Worm (Caenorhabditis elegans) whole organism, young adult: Measurements from ENCODE around the gene flp-23.

ENCODE experiments used
- B0019.2 ChIP-seq: fragments of 200-800 bp; sonication (Bioruptor generic); conservative IDR thresholded peaks from 2 replicates; pipeline ENCODE4 v1.3.6; 2022; ENCODE audit warnings: missing genetic modification reagents, missing genetic modification characterization, missing compliant biosample characterization
- B0035.1 ChIP-seq: sonication (generic microtip); optimal IDR thresholded peaks from 2 replicates; lab custom pipeline; 2016; ENCODE audit warnings: missing genetic modification characterization, mild to moderate bottlenecking, missing compliant biosample characterization, missing genotype, missing genetic modification reagents
- B0336.3 ChIP-seq: fragments of 200-800 bp; sonication (Bioruptor generic); IDR thresholded peaks from 2 replicates; pipeline ENCODE4 v1.3.6; 2022; ENCODE audit warnings: missing genetic modification characterization, missing compliant biosample characterization
- F23B12.7 ChIP-seq: sonication (generic microtip); optimal IDR thresholded peaks from 2 replicates; lab custom pipeline; 2017; ENCODE audit warnings: missing genetic modification characterization, mild to moderate bottlenecking, missing compliant biosample characterization, antibody characterized with exemption, moderate library complexity; ENCODE audit not compliant: insufficient read depth
- F49E8.2 ChIP-seq: sonication (generic microtip); optimal IDR thresholded peaks from 3 replicates; lab custom pipeline; 2017; ENCODE audit warnings: missing genetic modification characterization, mild to moderate bottlenecking, missing compliant biosample characterization, antibody characterized with exemption, moderate library complexity; ENCODE audit not compliant: insufficient read depth
- F52B5.7 ChIP-seq: sonication (generic microtip); optimal IDR thresholded peaks from 2 replicates; lab custom pipeline; 2016; ENCODE audit warnings: mild to moderate bottlenecking, missing genetic modification characterization, missing compliant biosample characterization
- F57A8.1 ChIP-seq: fragments of 200-800 bp; sonication (Bioruptor generic); optimal IDR thresholded peaks from 2 replicates; lab custom pipeline; 2018; ENCODE audit warnings: mild to moderate bottlenecking, missing genetic modification characterization, moderate library complexity, missing compliant biosample characterization
- T07F8.4 ChIP-seq: sonication (generic microtip); optimal IDR thresholded peaks from 2 replicates; lab custom pipeline; 2016; ENCODE audit warnings: mild to moderate bottlenecking, missing genetic modification characterization, moderate library complexity, missing compliant biosample characterization
- T26A5.8 ChIP-seq: sonication (generic microtip); optimal IDR thresholded peaks from 2 replicates; lab custom pipeline; 2016; ENCODE audit warnings: missing genetic modification characterization, missing compliant biosample characterization
- Y53F4B.3 ChIP-seq: fragments of 200-800 bp; sonication (Bioruptor generic); IDR thresholded peaks from 2 replicates; pipeline ENCODE4 v1.3.6; 2022; ENCODE audit warnings: missing genetic modification reagents, missing genetic modification characterization, missing compliant biosample characterization
- Y56A3A.18 ChIP-seq: fragments of 200-800 bp; sonication (Bioruptor generic); IDR thresholded peaks from 2 replicates; pipeline ENCODE4 v1.3.6; 2022; ENCODE audit warnings: missing genetic modification reagents, missing genetic modification characterization, missing compliant biosample characterization
- Y67H2A.10 ChIP-seq: fragments of 200-800 bp; sonication (Bioruptor generic); conservative IDR thresholded peaks from 2 replicates; pipeline ENCODE4 v1.3.6; 2022; ENCODE audit warnings: missing genetic modification reagents, missing genetic modification characterization, missing compliant biosample characterization
- aptf-2 ChIP-seq: fragments of 200-800 bp; sonication (Bioruptor generic); conservative IDR thresholded peaks from 2 replicates; pipeline ENCODE4 v1.3.6; 2022; ENCODE audit warnings: missing genetic modification reagents, missing genetic modification characterization, missing compliant biosample characterization
- aptf-3 ChIP-seq: fragments of 200-800 bp; sonication (Bioruptor generic); IDR thresholded peaks from 2 replicates; pipeline ENCODE4 v1.3.6; 2022; ENCODE audit warnings: missing genetic modification characterization, missing compliant biosample characterization
- atf-7 ChIP-seq: sonication (generic microtip); optimal IDR thresholded peaks from 2 replicates; lab custom pipeline; 2017; ENCODE audit warnings: mild to moderate bottlenecking, missing genetic modification characterization, missing compliant biosample characterization
- attf-3 ChIP-seq: fragments of 200-800 bp; sonication (Bioruptor generic); conservative IDR thresholded peaks from 2 replicates; pipeline ENCODE4 v1.3.6; 2022; ENCODE audit warnings: missing genetic modification reagents, missing genetic modification characterization, missing compliant biosample characterization
- attf-5 ChIP-seq: fragments of 200-800 bp; sonication (Bioruptor generic); optimal IDR thresholded peaks from 2 replicates; lab custom pipeline; 2018; ENCODE audit warnings: mild to moderate bottlenecking, missing genetic modification characterization, missing compliant biosample characterization
- attf-6 ChIP-seq: fragments of 200-800 bp; sonication (Bioruptor generic); IDR thresholded peaks from 2 replicates; pipeline ENCODE4 v1.3.6; 2022; ENCODE audit warnings: missing genetic modification reagents, missing genetic modification characterization, missing compliant biosample characterization
- bed-2 ChIP-seq: fragments of 200-800 bp; sonication (Bioruptor generic); IDR thresholded peaks from 2 replicates; pipeline ENCODE4 v1.3.6; 2022; ENCODE audit warnings: missing genetic modification reagents, missing genetic modification characterization, missing compliant biosample characterization
- cebp-2 ChIP-seq: fragments of 200-800 bp; sonication (Bioruptor generic); IDR thresholded peaks from 2 replicates; pipeline ENCODE4 v1.3.6; 2022; ENCODE audit warnings: missing genetic modification characterization, missing compliant biosample characterization
- ceh-100 ChIP-seq: fragments of 200-800 bp; sonication (Bioruptor generic); IDR thresholded peaks from 2 replicates; pipeline ENCODE4 v1.3.6; 2022; ENCODE audit warnings: missing genetic modification reagents, missing genetic modification characterization, missing compliant biosample characterization
- ceh-27 ChIP-seq: fragments of 200-800 bp; sonication (Bioruptor generic); optimal IDR thresholded peaks from 2 replicates; lab custom pipeline; 2018; ENCODE audit warnings: mild to moderate bottlenecking, missing genetic modification characterization, moderate library complexity, missing compliant biosample characterization
- ceh-40 ChIP-seq: fragments of 200-800 bp; sonication (Bioruptor generic); IDR thresholded peaks from 2 replicates; pipeline ENCODE4 v1.3.6; 2022; ENCODE audit warnings: missing genetic modification characterization, missing compliant biosample characterization
- ceh-79 ChIP-seq: sonication (generic microtip); optimal IDR thresholded peaks from 2 replicates; lab custom pipeline; 2017; ENCODE audit warnings: mild to moderate bottlenecking, missing genetic modification characterization, missing compliant biosample characterization
- dpff-1 ChIP-seq: sonication (generic microtip); optimal IDR thresholded peaks from 2 replicates; lab custom pipeline; 2017; ENCODE audit warnings: mild to moderate bottlenecking, missing genetic modification characterization, missing compliant biosample characterization
- dpl-1 ChIP-seq: fragments of 150-350 bp; optimal IDR thresholded peaks from 2 replicates; lab custom pipeline; 2014; ENCODE audit warnings: missing biosample characterization, missing genetic modification reagents, missing genetic modification characterization
- egl-44 ChIP-seq: fragments of 200-800 bp; sonication (Bioruptor generic); IDR thresholded peaks from 2 replicates; pipeline ENCODE4 v1.3.6; 2022; ENCODE audit warnings: missing genetic modification reagents, missing genetic modification characterization, missing compliant biosample characterization
- fkh-3 ChIP-seq: sonication (generic microtip); optimal IDR thresholded peaks from 2 replicates; lab custom pipeline; 2016; ENCODE audit warnings: mild to moderate bottlenecking, missing genetic modification characterization, missing compliant biosample characterization
- gei-17 ChIP-seq: fragments of 200-800 bp; sonication (Bioruptor generic); optimal IDR thresholded peaks from 2 replicates; lab custom pipeline; 2018; ENCODE audit warnings: mild to moderate bottlenecking, missing genetic modification characterization, missing compliant biosample characterization
- hlh-12 ChIP-seq: sonication (generic microtip); optimal IDR thresholded peaks from 2 replicates; lab custom pipeline; 2016; ENCODE audit warnings: missing genetic modification characterization, missing compliant biosample characterization
- let-607 ChIP-seq, 2 experiments: fragments of 200-800 bp in 1 of 2; sonication (Bioruptor generic) in 1 of 2; sonication (generic microtip) in 1 of 2; optimal IDR thresholded peaks; 2 replicates each; lab custom pipeline; 2016 to 2018; ENCODE audit warnings: mild to moderate bottlenecking in 2 of 2, missing compliant biosample characterization in 2 of 2, missing genetic modification characterization in 2 of 2, moderate library complexity in 2 of 2, missing genotype in 1 of 2
- lin-26 ChIP-seq: fragments of 200-800 bp; sonication (Bioruptor generic); IDR thresholded peaks from 2 replicates; pipeline ENCODE4 v1.3.6; 2022; ENCODE audit warnings: missing genetic modification reagents, missing genetic modification characterization, missing compliant biosample characterization
- madf-8 ChIP-seq: fragments of 200-800 bp; sonication (Bioruptor generic); conservative IDR thresholded peaks from 2 replicates; pipeline ENCODE4 v1.3.6; 2022; ENCODE audit warnings: missing genetic modification reagents, missing genetic modification characterization, missing compliant biosample characterization
- mel-28 ChIP-seq: sonication (generic microtip); optimal IDR thresholded peaks from 2 replicates; lab custom pipeline; 2016; ENCODE audit warnings: borderline replicate concordance, mild to moderate bottlenecking, missing genetic modification characterization, missing compliant biosample characterization
- mes-4 ChIP-seq: sonication (generic microtip); optimal IDR thresholded peaks from 2 replicates; lab custom pipeline; 2016; ENCODE audit warnings: missing genotype, missing genetic modification characterization, missing compliant biosample characterization
- nfya-1 ChIP-seq: sonication (generic microtip); optimal IDR thresholded peaks from 2 replicates; lab custom pipeline; 2017; ENCODE audit warnings: antibody characterized with exemption, missing compliant biosample characterization, missing genetic modification characterization, borderline replicate concordance; ENCODE audit not compliant: insufficient read depth
- nfyb-1 ChIP-seq: fragments of 200-800 bp; sonication (Bioruptor generic); IDR thresholded peaks from 2 replicates; pipeline ENCODE4 v1.3.6; 2022; ENCODE audit warnings: missing genetic modification reagents, missing genetic modification characterization, missing compliant biosample characterization
- pha-4 ChIP-seq: fragments of 150-350 bp; sonication (generic microtip); optimal IDR thresholded peaks from 2 replicates; lab custom pipeline; 2014; ENCODE audit warnings: missing biosample characterization, missing genetic modification reagents, missing genetic modification characterization
- sdz-38 ChIP-seq: sonication (generic microtip); optimal IDR thresholded peaks from 2 replicates; lab custom pipeline; 2016; ENCODE audit warnings: missing genotype, missing genetic modification characterization, missing compliant biosample characterization
- snpc-4 ChIP-seq, 5 experiments: fragments of 150-350 bp in 1 of 5; sonication (generic microtip) in 4 of 5; optimal IDR thresholded peaks; 2 replicates each; lab custom pipeline; 2014 to 2018; ENCODE audit warnings: missing genetic modification characterization in 5 of 5, missing biosample characterization in 3 of 5, antibody characterized with exemption in 2 of 5, mild to moderate bottlenecking in 2 of 5, missing compliant biosample characterization in 2 of 5, missing genotype in 2 of 5, moderate library complexity in 2 of 5, missing genetic modification reagents in 1 of 5
- tbp1 ChIP-seq: fragments of 200-800 bp; sonication (Bioruptor generic); optimal IDR thresholded peaks from 2 replicates; lab custom pipeline; 2018; ENCODE audit warnings: mild to moderate bottlenecking, missing genetic modification characterization, missing compliant biosample characterization
- tbx-9 ChIP-seq: sonication (generic microtip); optimal IDR thresholded peaks from 2 replicates; lab custom pipeline; 2016; ENCODE audit warnings: borderline replicate concordance, missing genetic modification characterization, inconsistent platforms, missing compliant biosample characterization
- tlf-1 ChIP-seq: fragments of 200-800 bp; sonication (Bioruptor generic); optimal IDR thresholded peaks from 2 replicates; lab custom pipeline; 2018; ENCODE audit warnings: mild to moderate bottlenecking, missing genetic modification characterization, missing compliant biosample characterization
- unc-130 ChIP-seq: sonication (generic microtip); optimal IDR thresholded peaks from 2 replicates; lab custom pipeline; 2016; ENCODE audit warnings: missing genetic modification reagents, missing genetic modification characterization, missing compliant biosample characterization
- unc-62 ChIP-seq: fragments of 150-350 bp; optimal IDR thresholded peaks from 2 replicates; lab custom pipeline; 2014; ENCODE audit warnings: missing biosample characterization, missing genetic modification reagents, missing genetic modification characterization
- xnd-1 ChIP-seq: sonication (generic microtip); optimal IDR thresholded peaks from 2 replicates; lab custom pipeline; 2016; ENCODE audit warnings: missing genotype, missing genetic modification reagents, missing genetic modification characterization, missing compliant biosample characterization
- zim-3 ChIP-seq: sonication (generic microtip); optimal IDR thresholded peaks from 2 replicates; lab custom pipeline; 2017; ENCODE audit warnings: mild to moderate bottlenecking, missing genetic modification characterization, moderate library complexity, missing compliant biosample characterization

flp-23 gene

ce11 chrIII:8678371-8678770 lies 27.8 kb downstream of the flp-23 start (continued):
- TF ChIP-seq tbx-9 (tag; lab: Kevin White, UChicago) (no peak), Y53F4B.3 (GFP tag; lab: Robert Waterston, UW) (no peak), Y67H2A.10 (GFP tag; lab: Robert Waterston, UW) (no peak), F52B5.7 (tag; lab: Kevin White, UChicago) (peak; percentile 59), tlf-1 (GFP tag; lab: Kevin White, UChicago) (peak; percentile 45), ceh-79 (tag; lab: Kevin White, UChicago) (no peak), ceh-100 (GFP tag; lab: Robert Waterston, UW) (peak; percentile 55), F23B12.7 (tag; lab: Kevin White, UChicago) (peak; percentile 70), attf-3 (GFP tag; lab: Robert Waterston, UW) (peak; percentile 53), nfya-1 (tag; lab: Kevin White, UChicago) (no peak), B0019.2 (GFP tag; lab: Robert Waterston, UW) (0 out of 2 replicates have a peak, but pooled peaks have one; percentile 21), Y56A3A.18 (GFP tag; lab: Robert Waterston, UW) (peak; percentile 82), F49E8.2 (tag; lab: Kevin White, UChicago) (peak; percentile 65), mel-28 (peak; percentile 22), tbp1 (GFP tag; lab: Kevin White, UChicago) (peak; percentile 98), madf-8 (peak; percentile 32; the same call in 1 of the 2 replicates), xnd-1 (peak; percentile 12), zim-3 (tag; lab: Kevin White, UChicago) (peak; percentile 93), unc-62 (GFP tag; lab: Kevin White, UChicago) (no peak), dpff-1 (tag; lab: Kevin White, UChicago) (peak; percentile 32), ceh-27 (GFP tag; lab: Kevin White, UChicago) (peak; percentile 84), fkh-3 (tag; lab: Kevin White, UChicago) (no peak), B0035.1 (tag; lab: Kevin White, UChicago) (peak; percentile 61), snpc-4 (GFP tag; optimal IDR thresholded peaks at IDR 0.05; lab: Kevin White, UChicago) (peak; percentile 53), snpc-4 (tag; optimal IDR thresholded peaks at IDR 0.05; lab: Kevin White, UChicago) (peak in 2 of 4 experiments; percentile 51), sdz-38 (tag; lab: Kevin White, UChicago) (no peak), gei-17 (GFP tag; lab: Kevin White, UChicago) (peak; percentile 38), attf-6 (0 out of 2 replicates have a peak, but pooled peaks have one; percentile 27), pha-4 (tag; lab: Kevin White, UChicago) (no peak), aptf-3 (peak; percentile 68; the same call in 1 of the 2 replicates), bed-2 (GFP tag; lab: Robert Waterston, UW) (no peak), aptf-2 (GFP tag; lab: Robert Waterston, UW) (no peak), F57A8.1 (peak; percentile 15), atf-7 (peak; percentile 21), cebp-2 (GFP tag; lab: Robert Waterston, UW) (no peak), let-607 (tag; optimal IDR thresholded peaks at IDR 0.05; lab: Kevin White, UChicago) (peak; percentile 26 to 51), unc-130 (GFP tag; lab: Kevin White, UChicago) (peak; percentile 40), egl-44 (GFP tag; lab: Robert Waterston, UW) (peak; percentile 75; the same call in 1 of the 2 replicates), attf-5 (GFP tag; lab: Kevin White, UChicago) (peak; percentile 81), hlh-12 (peak; percentile 69), lin-26 (GFP tag; lab: Robert Waterston, UW) (peak; percentile 94), B0336.3 (GFP tag; lab: Robert Waterston, UW) (peak; percentile 62), T07F8.4 (tag; lab: Kevin White, UChicago) (peak; percentile 65), dpl-1 (GFP tag; lab: Kevin White, UChicago) (peak; percentile 11), mes-4 (peak; percentile 52), T26A5.8 (tag; lab: Kevin White, UChicago) (no peak), ceh-40 (GFP tag; lab: Robert Waterston, UW) (peak; percentile 64; the same call in 1 of the 2 replicates), nfyb-1 (GFP tag; lab: Robert Waterston, UW) (peak; percentile 84)
